Worm (Caenorhabditis elegans): ENCODE data around the gene cest-9.1.
A peak's percentile ranks its signal among the peaks of the same experiment; 100 is the strongest.

cest-9.1 gene

DNA sequence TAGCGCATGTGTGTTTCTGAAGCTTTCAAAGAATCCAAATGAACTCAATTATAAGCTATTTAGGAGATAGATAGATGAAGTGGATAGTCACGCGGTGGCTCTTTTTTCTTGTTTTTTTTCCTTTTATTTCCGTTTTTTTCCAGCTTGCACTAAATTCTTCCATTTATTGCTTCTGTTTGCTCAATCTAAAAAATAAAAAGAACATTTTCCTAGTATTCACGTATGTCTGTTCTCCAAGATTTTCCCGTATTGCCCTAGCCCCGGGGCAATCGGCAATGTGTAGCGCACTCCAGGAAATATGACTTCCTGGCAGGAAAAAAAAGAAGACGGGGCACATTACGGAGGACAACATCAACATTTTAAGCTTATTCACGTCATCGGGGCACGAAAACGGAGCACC lies 24.1 kb upstream of the cest-9.1 start:
- TF ChIP-seq flt-1 (GFP tag; IDR thresholded peaks at IDR 0.05) (no peak), T22C8.4 (GFP tag; IDR thresholded peaks at IDR 0.05) (no peak), ztf-23 (GFP tag; IDR thresholded peaks at IDR 0.05) (no peak), cog-1 (tag; optimal IDR thresholded peaks at IDR 0.05) (no peak), tab-1 (GFP tag; IDR thresholded peaks at IDR 0.05) (no peak), med-1 (GFP tag; optimal IDR thresholded peaks at IDR 0.05; ENCODE audit: insufficient read depth) (no peak), klf-2 (GFP tag; conservative IDR thresholded peaks at IDR 0.05) (no peak), ztf-29 (GFP tag; IDR thresholded peaks at IDR 0.05) (no peak), ref-1 (GFP tag; conservative IDR thresholded peaks at IDR 0.05) (no peak)

DNA sequence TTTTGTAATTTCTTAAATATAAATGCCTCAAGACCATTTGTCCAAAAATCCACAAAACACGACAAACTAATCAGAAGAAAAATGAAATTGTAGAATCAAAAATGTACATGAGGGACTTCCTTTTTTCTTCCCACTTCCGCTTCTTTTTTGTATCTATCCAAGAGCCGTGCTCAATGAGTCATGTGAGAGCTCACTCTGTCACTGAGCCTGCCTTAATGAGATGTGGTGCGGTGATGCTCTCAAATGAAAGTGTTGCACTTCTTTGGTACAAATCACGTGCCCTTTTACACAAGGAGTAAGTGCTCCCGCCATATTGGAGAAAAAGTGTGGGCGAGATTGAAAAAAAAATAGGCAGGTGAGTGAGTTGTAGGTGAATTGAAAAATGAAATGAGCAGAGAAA lies 21.6 kb upstream of the cest-9.1 start:
- no peak for TF ChIP-seq flt-1 (GFP tag; IDR thresholded peaks at IDR 0.05)
- no peak for TF ChIP-seq tab-1 (GFP tag; IDR thresholded peaks at IDR 0.05)
- no peak for TF ChIP-seq ztf-23 (GFP tag; IDR thresholded peaks at IDR 0.05)
- no peak for TF ChIP-seq ztf-29 (GFP tag; IDR thresholded peaks at IDR 0.05)
- TF ChIP-seq med-1 (GFP tag; optimal IDR thresholded peaks at IDR 0.05; ENCODE audit: insufficient read depth): no peak

DNA sequence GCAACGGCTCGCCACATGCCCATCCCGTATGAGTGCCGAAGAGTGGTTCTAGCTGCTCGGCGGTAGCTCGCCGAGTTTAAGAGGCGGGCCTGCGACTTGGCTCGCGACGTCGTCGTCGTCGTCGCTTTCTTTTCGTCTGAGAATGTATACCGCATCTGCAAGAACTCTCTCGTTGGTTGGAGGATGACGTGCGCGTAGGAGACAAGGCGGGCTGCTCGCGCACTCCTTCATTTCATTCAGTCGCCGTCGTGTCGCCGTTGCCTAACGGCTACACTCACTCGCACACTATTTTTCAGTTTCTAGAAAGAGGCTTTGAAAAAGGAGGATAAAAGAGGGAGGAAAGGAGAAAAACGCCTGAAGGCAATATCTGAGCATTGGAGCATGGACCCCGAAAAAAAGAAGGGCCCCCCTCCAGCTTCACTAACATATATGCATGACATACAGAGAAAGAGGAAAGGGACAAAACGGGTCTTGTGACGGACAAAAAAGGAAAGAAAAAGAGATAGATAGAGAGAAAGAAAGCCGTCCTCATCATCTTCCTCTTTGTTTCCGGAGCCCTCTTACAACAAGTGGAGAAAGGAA lies 20.4 kb upstream of the cest-9.1 start:
- no peak for TF ChIP-seq tab-1 (GFP tag; IDR thresholded peaks at IDR 0.05)
- TF ChIP-seq cog-1 (tag; optimal IDR thresholded peaks at IDR 0.05): peak; percentile 18

DNA sequence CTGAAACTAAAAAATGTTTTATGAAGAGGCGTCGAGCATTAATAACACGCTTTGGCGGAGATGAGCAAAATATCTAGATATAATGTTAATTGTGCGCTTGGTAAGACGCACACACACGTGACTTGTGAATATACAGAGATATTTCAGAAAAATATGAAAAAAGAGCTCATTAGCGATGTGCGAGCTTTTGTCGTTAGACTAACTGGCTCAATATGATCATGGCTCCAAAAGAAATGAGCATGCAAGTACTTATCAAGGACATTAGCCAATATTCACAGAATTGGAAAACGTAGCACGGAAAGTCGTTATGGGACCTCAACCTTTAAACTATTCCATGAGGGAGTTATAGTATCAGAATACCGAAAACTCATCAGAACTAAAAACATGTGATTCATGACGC lies 18.9 kb upstream of the cest-9.1 start:
- TF ChIP-seq T22C8.4 (GFP tag; IDR thresholded peaks at IDR 0.05): no peak
- TF ChIP-seq flt-1 (GFP tag; IDR thresholded peaks at IDR 0.05): no peak
- no peak for TF ChIP-seq ref-1 (GFP tag; conservative IDR thresholded peaks at IDR 0.05)
- TF ChIP-seq ztf-23 (GFP tag; IDR thresholded peaks at IDR 0.05): no peak
- TF ChIP-seq klf-2 (GFP tag; conservative IDR thresholded peaks at IDR 0.05): no peak
- TF ChIP-seq med-1 (GFP tag; optimal IDR thresholded peaks at IDR 0.05; ENCODE audit: insufficient read depth): no peak
- TF ChIP-seq cog-1 (tag; optimal IDR thresholded peaks at IDR 0.05): no peak
- no peak for TF ChIP-seq tab-1 (GFP tag; IDR thresholded peaks at IDR 0.05)
- no peak for TF ChIP-seq ztf-29 (GFP tag; IDR thresholded peaks at IDR 0.05)

DNA sequence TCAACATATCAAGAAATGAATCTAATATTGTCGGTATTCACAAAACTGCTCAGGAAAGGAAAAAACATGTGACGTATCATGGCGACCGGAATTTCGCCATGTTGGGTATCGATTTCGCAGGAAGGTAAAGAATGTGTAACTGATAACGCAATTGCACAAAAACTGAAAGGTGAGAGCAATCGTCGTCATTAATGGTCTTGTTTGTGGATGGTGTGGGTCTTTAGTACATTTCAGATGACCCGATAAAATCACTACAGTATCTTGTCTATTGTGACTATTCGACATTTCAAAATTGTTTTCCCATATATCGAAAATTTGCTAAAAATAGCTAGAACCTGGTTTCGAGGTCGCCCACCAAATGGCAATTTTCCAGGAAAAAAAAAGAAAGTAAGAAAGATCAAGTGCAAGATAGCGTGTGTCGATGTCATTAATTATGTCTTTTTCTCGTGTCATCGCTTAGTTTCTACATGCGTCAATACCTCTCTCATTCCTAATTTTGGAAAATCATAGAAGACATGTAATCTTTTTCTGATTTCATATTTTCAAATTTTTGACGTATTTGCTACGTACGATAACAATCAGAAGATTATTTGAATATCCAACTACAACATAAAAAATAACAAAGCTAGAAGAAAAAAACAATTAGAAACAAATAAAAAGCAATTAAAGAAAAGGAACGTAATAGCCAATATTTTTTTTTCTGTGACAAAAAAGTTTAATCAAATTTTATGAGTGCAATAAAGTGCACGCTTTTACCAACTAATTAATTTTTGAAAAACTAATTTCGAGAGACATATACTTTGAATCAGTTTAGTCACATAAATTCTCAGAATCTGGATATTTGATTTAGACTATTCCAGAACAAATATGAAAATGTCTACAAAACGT lies 15.6 kb upstream of the cest-9.1 start:
- TF ChIP-seq med-1 (GFP tag; optimal IDR thresholded peaks at IDR 0.05; ENCODE audit: insufficient read depth) (no peak), cog-1 (tag; optimal IDR thresholded peaks at IDR 0.05) (no peak), ref-1 (GFP tag; conservative IDR thresholded peaks at IDR 0.05) (no peak), T22C8.4 (GFP tag; IDR thresholded peaks at IDR 0.05) (no peak)

DNA sequence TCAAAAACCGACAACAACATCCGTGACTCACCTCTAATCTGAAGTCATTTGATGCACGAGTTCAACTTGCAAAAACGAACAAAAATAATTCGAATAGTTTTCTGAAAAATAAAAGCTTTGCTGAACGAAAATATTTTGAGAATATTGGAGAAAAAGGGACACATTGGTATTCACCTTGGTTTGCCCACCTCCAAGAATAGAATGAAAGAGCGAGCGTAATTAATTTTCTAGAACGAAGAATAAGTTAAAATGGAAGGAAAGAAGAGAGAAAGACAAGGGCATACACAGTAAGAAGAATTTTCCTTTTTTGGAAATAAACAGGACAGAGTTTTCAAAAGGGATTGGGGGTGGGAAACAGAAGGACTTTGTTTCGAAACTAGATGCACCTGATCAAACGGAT lies 13.2 kb upstream of the cest-9.1 start, which contains the start of gene cab-1:
Gene cab-1, minus strand, starts transcription at position 101 of the 400 bp plus-strand sequence.
- TF ChIP-seq med-1 (GFP tag; optimal IDR thresholded peaks at IDR 0.05; ENCODE audit: insufficient read depth) (no peak), flt-1 (GFP tag; IDR thresholded peaks at IDR 0.05) (no peak), ztf-23 (GFP tag; IDR thresholded peaks at IDR 0.05) (no peak), tab-1 (GFP tag; IDR thresholded peaks at IDR 0.05) (no peak), klf-2 (GFP tag; conservative IDR thresholded peaks at IDR 0.05) (no peak), ref-1 (GFP tag; conservative IDR thresholded peaks at IDR 0.05) (no peak), T22C8.4 (GFP tag; IDR thresholded peaks at IDR 0.05) (no peak), cog-1 (tag; optimal IDR thresholded peaks at IDR 0.05) (no peak), ztf-29 (GFP tag; IDR thresholded peaks at IDR 0.05) (no peak)

DNA sequence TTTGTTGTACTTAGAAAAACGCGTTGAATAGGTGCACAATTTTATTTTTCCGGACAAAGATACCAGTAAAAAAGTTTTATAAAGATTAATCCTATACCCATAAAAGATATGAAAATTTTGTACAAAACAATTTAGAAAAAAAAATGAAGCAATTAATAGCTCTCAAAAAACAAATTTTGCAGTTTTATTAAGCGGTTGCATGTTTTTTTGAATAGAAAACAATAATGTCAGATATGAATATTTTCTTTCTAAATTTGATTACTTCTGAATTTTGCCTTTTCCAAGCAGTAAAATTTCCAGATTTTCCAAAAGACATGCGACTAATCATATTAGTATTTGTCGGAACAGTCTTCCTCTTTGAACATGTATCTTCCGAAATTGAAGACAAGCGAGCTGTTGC lies 9.0 kb upstream of the cest-9.1 start, which contains the start of gene C23H4.8:
Gene C23H4.8, plus strand, starts transcription at position 301 of the 400 bp plus-strand sequence.
- TF ChIP-seq med-1 (GFP tag; optimal IDR thresholded peaks at IDR 0.05; ENCODE audit: insufficient read depth) (no peak), flt-1 (GFP tag; IDR thresholded peaks at IDR 0.05) (no peak), ztf-23 (GFP tag; IDR thresholded peaks at IDR 0.05) (no peak), T22C8.4 (GFP tag; IDR thresholded peaks at IDR 0.05) (no peak), ref-1 (GFP tag; conservative IDR thresholded peaks at IDR 0.05) (no peak), klf-2 (GFP tag; conservative IDR thresholded peaks at IDR 0.05) (no peak), ztf-29 (GFP tag; IDR thresholded peaks at IDR 0.05) (no peak), cog-1 (tag; optimal IDR thresholded peaks at IDR 0.05) (no peak), tab-1 (GFP tag; IDR thresholded peaks at IDR 0.05) (no peak)

DNA sequence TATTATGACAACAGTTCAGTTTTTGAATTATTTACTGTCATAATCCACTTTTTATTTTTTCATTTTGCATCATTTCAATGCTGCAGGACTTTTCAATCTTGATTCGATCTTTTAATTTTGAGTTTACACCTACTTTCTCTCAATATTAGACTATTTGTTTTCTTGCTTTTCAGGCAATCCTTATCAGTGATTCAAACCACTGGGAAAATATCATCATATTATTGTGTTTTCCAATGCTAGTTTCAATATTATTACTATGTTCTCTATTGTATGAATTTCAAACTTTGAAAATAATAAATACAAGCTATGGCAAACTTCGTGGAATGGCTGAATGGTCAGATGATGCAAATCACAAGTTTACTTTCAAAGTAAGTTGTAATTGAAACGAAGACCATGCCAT lies 6.5 kb upstream of the cest-9.1 start, which contains the start of gene cest-8:
Gene cest-8, plus strand, starts transcription at position 184 of the 400 bp plus-strand sequence.
- TF ChIP-seq flt-1 (GFP tag; IDR thresholded peaks at IDR 0.05) (no peak), T22C8.4 (GFP tag; IDR thresholded peaks at IDR 0.05) (no peak), klf-2 (GFP tag; conservative IDR thresholded peaks at IDR 0.05) (no peak), tab-1 (GFP tag; IDR thresholded peaks at IDR 0.05) (no peak), cog-1 (tag; optimal IDR thresholded peaks at IDR 0.05) (no peak), ztf-23 (GFP tag; IDR thresholded peaks at IDR 0.05) (no peak), ref-1 (GFP tag; conservative IDR thresholded peaks at IDR 0.05) (no peak), ztf-29 (GFP tag; IDR thresholded peaks at IDR 0.05) (no peak), med-1 (GFP tag; optimal IDR thresholded peaks at IDR 0.05; ENCODE audit: insufficient read depth) (no peak)

DNA sequence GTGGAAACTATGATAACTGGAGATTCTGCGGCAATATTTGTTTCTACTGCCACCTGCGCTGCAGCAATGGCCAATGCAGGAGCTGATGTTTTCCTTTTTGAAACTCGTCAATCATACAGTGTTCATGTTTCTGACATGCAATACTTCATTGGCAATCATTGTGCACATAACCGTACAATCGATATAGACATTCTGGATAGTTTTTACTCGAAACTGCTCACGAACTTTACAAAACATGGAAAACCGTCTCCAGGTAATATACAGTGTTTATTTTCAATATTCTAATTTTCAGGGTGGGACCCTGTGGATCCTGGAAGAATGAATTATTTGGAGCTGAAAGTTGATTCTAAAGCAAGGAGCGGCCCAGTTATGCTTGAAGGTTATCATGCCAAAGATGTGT lies 4.2 kb upstream of the cest-9.1 start, which contains the start of gene cest-9.2:
Gene cest-9.2, plus strand, starts transcription at position 301 of the 400 bp plus-strand sequence.
- no peak for TF ChIP-seq ztf-29 (GFP tag; IDR thresholded peaks at IDR 0.05)
- TF ChIP-seq tab-1 (GFP tag; IDR thresholded peaks at IDR 0.05): no peak
- no peak for TF ChIP-seq T22C8.4 (GFP tag; IDR thresholded peaks at IDR 0.05)
- no peak for TF ChIP-seq med-1 (GFP tag; optimal IDR thresholded peaks at IDR 0.05; ENCODE audit: insufficient read depth)
- TF ChIP-seq cog-1 (tag; optimal IDR thresholded peaks at IDR 0.05): no peak
- TF ChIP-seq ztf-23 (GFP tag; IDR thresholded peaks at IDR 0.05): no peak
- no peak for TF ChIP-seq ref-1 (GFP tag; conservative IDR thresholded peaks at IDR 0.05)
- TF ChIP-seq klf-2 (GFP tag; conservative IDR thresholded peaks at IDR 0.05): no peak
- TF ChIP-seq flt-1 (GFP tag; IDR thresholded peaks at IDR 0.05): no peak
